Fruit fly (Drosophila melanogaster) whole organism, embryonic: ENCODE measurements around the gene Bcat.

ENCODE experiments used
- B-H2 ChIP-seq: fragments of 200-800 bp; sonication (Bioruptor generic); optimal IDR thresholded peaks from 2 replicates; lab custom pipeline; 2018; ENCODE audit warnings: missing biosample characterization, mild to moderate bottlenecking, missing genetic modification characterization
- CG10147 ChIP-seq: fragments of 200-800 bp; sonication (Bioruptor generic); optimal IDR thresholded peaks from 2 replicates; lab custom pipeline; 2019; ENCODE audit warnings: missing biosample characterization, mild to moderate bottlenecking, missing genetic modification characterization, moderate library complexity
- CG10654 ChIP-seq: fragments of 200-800 bp; sonication (Bioruptor generic); optimal IDR thresholded peaks from 2 replicates; lab custom pipeline; 2016; ENCODE audit warnings: missing biosample characterization, missing genetic modification characterization
- CG10959 ChIP-seq: fragments of 200-800 bp; sonication (Bioruptor generic); IDR thresholded peaks from 2 replicates; pipeline ENCODE4 v1.3.6; 2022; ENCODE audit warnings: missing biosample characterization, missing genetic modification characterization
- CG10979 ChIP-seq: fragments of 200-800 bp; sonication (Bioruptor generic); optimal IDR thresholded peaks from 2 replicates; lab custom pipeline; 2018; ENCODE audit warnings: missing biosample characterization, mild to moderate bottlenecking, missing genetic modification characterization, moderate library complexity
- CG11560 ChIP-seq: fragments of 200-800 bp; sonication (Bioruptor generic); IDR thresholded peaks from 3 replicates; pipeline ENCODE4 v1.3.6; 2022; ENCODE audit warnings: missing biosample characterization, missing genetic modification characterization
- CG12104 ChIP-seq: fragments of 200-800 bp; sonication (Bioruptor generic); optimal IDR thresholded peaks from 3 replicates; lab custom pipeline; 2016; ENCODE audit warnings: missing biosample characterization, missing genetic modification characterization
- CG14014 ChIP-seq: fragments of 200-800 bp; sonication (Bioruptor generic); IDR thresholded peaks from 2 replicates; pipeline ENCODE4 v1.3.6; 2022; ENCODE audit warnings: missing biosample characterization, missing genetic modification characterization
- CG15696 ChIP-seq: fragments of 200-800 bp; sonication (Bioruptor generic); optimal IDR thresholded peaks from 2 replicates; lab custom pipeline; 2019; ENCODE audit warnings: missing biosample characterization, mild to moderate bottlenecking, missing genetic modification characterization, moderate library complexity
- CG18619 ChIP-seq: fragments of 200-800 bp; sonication (Bioruptor generic); optimal IDR thresholded peaks from 3 replicates; lab custom pipeline; 2017; ENCODE audit warnings: missing biosample characterization, mild to moderate bottlenecking, missing genetic modification characterization
- CG2202 ChIP-seq: fragments of 200-800 bp; sonication (Bioruptor generic); optimal IDR thresholded peaks from 2 replicates; lab custom pipeline; 2018; ENCODE audit warnings: missing biosample characterization, mild to moderate bottlenecking, missing genetic modification characterization
- CG31365 ChIP-seq: fragments of 200-800 bp; sonication (Bioruptor generic); optimal IDR thresholded peaks from 2 replicates; lab custom pipeline; 2018; ENCODE audit warnings: missing biosample characterization, mild to moderate bottlenecking, missing genetic modification characterization
- CG32532 ChIP-seq: fragments of 200-800 bp; sonication (Bioruptor generic); IDR thresholded peaks from 2 replicates; pipeline ENCODE4 v1.3.6; 2022; ENCODE audit warnings: missing biosample characterization, missing genetic modification characterization
- CG33213 ChIP-seq: fragments of 200-800 bp; sonication (Bioruptor generic); optimal IDR thresholded peaks from 3 replicates; lab custom pipeline; 2016; ENCODE audit warnings: missing biosample characterization, missing genetic modification characterization
- CG34224 ChIP-seq: fragments of 200-800 bp; sonication (Bioruptor generic); IDR thresholded peaks from 3 replicates; pipeline ENCODE4 v1.3.6; 2022; ENCODE audit warnings: missing biosample characterization, missing genetic modification characterization; ENCODE audit not compliant: partially characterized antibody
- CG7928 ChIP-seq: fragments of 200-800 bp; sonication (Bioruptor generic); optimal IDR thresholded peaks from 2 replicates; lab custom pipeline; 2017; ENCODE audit warnings: missing biosample characterization, mild to moderate bottlenecking, missing genetic modification characterization
- CG8089 ChIP-seq: fragments of 200-800 bp; sonication (Bioruptor generic); optimal IDR thresholded peaks from 3 replicates; lab custom pipeline; 2016; ENCODE audit warnings: missing biosample characterization, missing genetic modification characterization
- CG8388 ChIP-seq: fragments of 200-800 bp; sonication (Bioruptor generic); optimal IDR thresholded peaks from 2 replicates; lab custom pipeline; 2019; ENCODE audit warnings: missing biosample characterization, mild to moderate bottlenecking, missing genetic modification characterization, moderate library complexity
- CG8924 ChIP-seq: fragments of 200-800 bp; optimal IDR thresholded peaks from 3 replicates; lab custom pipeline; 2019; ENCODE audit warnings: missing biosample characterization, mild to moderate bottlenecking, missing genetic modification characterization, moderate library complexity
- CG9797 ChIP-seq: fragments of 200-800 bp; sonication (Bioruptor generic); optimal IDR thresholded peaks from 3 replicates; lab custom pipeline; 2018; ENCODE audit warnings: missing biosample characterization, mild to moderate bottlenecking, missing genetic modification characterization
- Chrac-16 ChIP-seq: fragments of 200-800 bp; sonication (Bioruptor generic); optimal IDR thresholded peaks from 3 replicates; lab custom pipeline; 2016; ENCODE audit warnings: missing biosample characterization, missing genetic modification characterization
- Dip3 ChIP-seq: fragments of 200-800 bp; sonication (Bioruptor generic); optimal IDR thresholded peaks from 3 replicates; lab custom pipeline; 2016; ENCODE audit warnings: missing biosample characterization, missing genetic modification characterization
- Doc3 ChIP-seq: fragments of 200-800 bp; sonication (Bioruptor generic); IDR thresholded peaks from 3 replicates; pipeline ENCODE4 v1.3.6; 2022; ENCODE audit warnings: missing biosample characterization, missing genetic modification characterization; ENCODE audit not compliant: partially characterized antibody
- Fer2 ChIP-seq: fragments of 200-800 bp; sonication (Bioruptor generic); optimal IDR thresholded peaks from 2 replicates; lab custom pipeline; 2018; ENCODE audit warnings: missing biosample characterization, mild to moderate bottlenecking, missing genetic modification characterization, moderate library complexity
- Hand ChIP-seq: fragments of 200-800 bp; sonication (Bioruptor generic); optimal IDR thresholded peaks from 2 replicates; lab custom pipeline; 2017; ENCODE audit warnings: mild to moderate bottlenecking, missing biosample characterization, missing genetic modification reagents, missing genetic modification characterization
- MTF-1 ChIP-seq: fragments of 200-800 bp; sonication (Bioruptor generic); optimal IDR thresholded peaks from 2 replicates; lab custom pipeline; 2018; ENCODE audit warnings: missing biosample characterization, mild to moderate bottlenecking, missing genetic modification characterization, borderline replicate concordance
- Med ChIP-seq: fragments of 200-800 bp; sonication (Bioruptor generic); peaks from one replicate; lab custom pipeline; 2016; ENCODE audit warnings: missing biosample characterization, missing genetic modification characterization, mild to moderate bottlenecking, inconsistent platforms, moderate library complexity
- Nf-YA ChIP-seq: fragments of 200-800 bp; sonication (Bioruptor generic); IDR thresholded peaks from 2 replicates; pipeline ENCODE4 v1.3.6; 2022; ENCODE audit warnings: missing biosample characterization, missing genetic modification characterization
- Rfx ChIP-seq: fragments of 200-800 bp; sonication (Bioruptor generic); IDR thresholded peaks from 2 replicates; pipeline ENCODE4 v1.3.6; 2022; ENCODE audit warnings: missing biosample characterization, missing genetic modification characterization
- Rx ChIP-seq: fragments of 200-800 bp; sonication (Bioruptor generic); IDR thresholded peaks from 2 replicates; pipeline ENCODE4 v1.3.6; 2022; ENCODE audit warnings: missing biosample characterization, missing genetic modification characterization
- Side ChIP-seq: fragments of 200-800 bp; sonication (Bioruptor generic); optimal IDR thresholded peaks from 2 replicates; lab custom pipeline; 2016; ENCODE audit warnings: missing biosample characterization, missing genetic modification characterization
- Sry-δ ChIP-seq: fragments of 200-800 bp; sonication (Bioruptor generic); optimal IDR thresholded peaks from 2 replicates; lab custom pipeline; 2016; ENCODE audit warnings: missing biosample characterization, missing genetic modification characterization
- abd-A ChIP-seq: fragments of 200-800 bp; sonication (Bioruptor generic); optimal IDR thresholded peaks from 3 replicates; lab custom pipeline; 2019; ENCODE audit warnings: missing biosample characterization, mild to moderate bottlenecking, missing genetic modification characterization, moderate library complexity
- ap ChIP-seq: fragments of 200-800 bp; sonication (Bioruptor generic); IDR thresholded peaks from 2 replicates; pipeline ENCODE4 v1.3.6; 2022; ENCODE audit warnings: missing biosample characterization, missing genetic modification characterization
- dm ChIP-seq: fragments of 200-800 bp; sonication (Bioruptor generic); optimal IDR thresholded peaks from 3 replicates; lab custom pipeline; 2016; ENCODE audit warnings: missing biosample characterization, missing genetic modification characterization
- dpn ChIP-seq, 2 experiments: fragments of 200-800 bp; sonication (Bioruptor generic); optimal IDR thresholded peaks; 3 replicates each; lab custom pipeline; 2016; ENCODE audit warnings: missing biosample characterization in 2 of 2, missing genetic modification characterization in 2 of 2
- eyg ChIP-seq: fragments of 200-800 bp; sonication (Bioruptor generic); optimal IDR thresholded peaks from 3 replicates; lab custom pipeline; 2016; ENCODE audit warnings: missing biosample characterization, missing genetic modification characterization
- grau ChIP-seq: fragments of 200-800 bp; optimal IDR thresholded peaks from 3 replicates; lab custom pipeline; 2019; ENCODE audit warnings: missing biosample characterization, mild to moderate bottlenecking, missing genetic modification characterization, moderate library complexity
- hkb ChIP-seq, 2 experiments: fragments of 200-800 bp in 1 of 2; fragments of >200 bp in 1 of 2; sonication (Bioruptor generic) in 1 of 2; IDR thresholded peaks in 1 of 2; optimal IDR thresholded peaks in 1 of 2; 2 replicates each; pipeline versions ENCODE4 v1.3.6 to Lab custom; 2017 to 2022; ENCODE audit warnings: missing biosample characterization in 1 of 2, missing genetic modification characterization in 1 of 2
- kah ChIP-seq: fragments of 200-800 bp; sonication (Bioruptor generic); optimal IDR thresholded peaks from 2 replicates; lab custom pipeline; 2018; ENCODE audit warnings: missing biosample characterization, mild to moderate bottlenecking, missing genetic modification characterization
- mam ChIP-seq: fragments of 200-800 bp; sonication (Bioruptor generic); optimal IDR thresholded peaks from 3 replicates; lab custom pipeline; 2016; ENCODE audit warnings: missing biosample characterization, missing genetic modification characterization
- onecut ChIP-seq: fragments of 200-800 bp; sonication (Bioruptor generic); IDR thresholded peaks from 2 replicates; pipeline ENCODE4 v1.3.6; 2022; ENCODE audit warnings: missing biosample characterization, missing genetic modification characterization
- slou ChIP-seq: fragments of 200-800 bp; sonication (Bioruptor generic); optimal IDR thresholded peaks from 3 replicates; lab custom pipeline; 2016; ENCODE audit warnings: missing biosample characterization, missing genetic modification characterization
- sqz ChIP-seq: fragments of 200-800 bp; sonication (Bioruptor generic); optimal IDR thresholded peaks from 3 replicates; lab custom pipeline; 2018; ENCODE audit warnings: missing biosample characterization, mild to moderate bottlenecking, missing genetic modification characterization
- trem ChIP-seq: fragments of 200-800 bp; optimal IDR thresholded peaks from 3 replicates; lab custom pipeline; 2019; ENCODE audit warnings: missing biosample characterization, mild to moderate bottlenecking, missing genetic modification characterization, moderate library complexity
- vfl ChIP-seq: fragments of 200-800 bp; sonication (Bioruptor generic); optimal IDR thresholded peaks from 2 replicates; lab custom pipeline; 2016; ENCODE audit warnings: missing biosample characterization, missing genetic modification characterization
- zen2 ChIP-seq: fragments of 200-800 bp; sonication (Bioruptor generic); IDR thresholded peaks from 3 replicates; pipeline ENCODE4 v1.3.6; 2022; ENCODE audit warnings: missing biosample characterization, missing genetic modification characterization; ENCODE audit not compliant: partially characterized antibody
- zf30C ChIP-seq: fragments of 200-800 bp; sonication (Bioruptor generic); optimal IDR thresholded peaks from 3 replicates; lab custom pipeline; 2018; ENCODE audit warnings: missing biosample characterization, mild to moderate bottlenecking, missing genetic modification characterization

The Bcat gene

DNA sequence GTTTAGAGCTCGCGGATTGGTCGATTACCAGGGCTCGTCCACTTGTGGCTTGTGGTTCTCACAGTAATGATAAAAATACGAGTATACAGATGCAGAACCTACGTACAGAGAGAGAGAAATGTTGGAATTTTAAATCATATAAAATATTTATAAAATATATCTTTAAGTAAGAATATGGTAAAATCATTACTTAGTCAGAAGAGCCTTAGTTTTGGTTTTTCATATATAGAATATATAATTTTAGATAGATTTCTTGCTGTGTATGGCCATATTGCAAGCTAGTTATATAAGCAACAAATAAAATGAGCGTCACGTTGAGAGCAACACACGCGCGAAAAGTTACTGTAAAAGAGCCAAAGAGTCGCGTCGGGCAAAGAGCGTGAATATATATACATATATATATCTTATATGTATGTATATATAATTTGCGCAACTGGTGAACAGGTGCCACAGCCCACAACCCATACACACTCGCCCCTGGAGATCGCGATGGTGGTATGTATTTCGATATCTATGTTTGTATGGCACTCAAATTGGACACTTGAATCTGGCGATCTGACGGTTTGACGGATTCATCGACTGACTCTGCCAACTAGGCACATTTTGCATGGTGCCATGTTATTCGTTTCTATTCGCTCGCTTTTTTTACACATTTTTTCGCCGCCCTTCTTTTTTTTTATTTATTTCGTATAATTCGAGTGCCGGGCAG, 6.1 kb upstream of the Bcat start (continued):
- TF ChIP-seq CG12104 (GFP tag; lab: Kevin White, UChicago) (peak; percentile 37), dm (GFP tag; lab: Kevin White, UChicago) (no peak), grau (tag; lab: Kevin White, UChicago) (peak; percentile 82), CG8388 (GFP tag; lab: Kevin White, UChicago) (peak; percentile 22), CG8924 (tag; lab: Kevin White, UChicago) (peak; percentile 80), abd-A (tag; lab: Kevin White, UChicago) (no peak), CG14014 (peak; percentile 78), CG9797 (GFP tag; lab: Kevin White, UChicago) (no peak), slou (GFP tag; lab: Kevin White, UChicago) (no peak), CG7928 (GFP tag; lab: Kevin White, UChicago) (no peak), MTF-1 (GFP tag; lab: Kevin White, UChicago) (no peak), B-H2 (GFP tag; lab: Kevin White, UChicago) (peak; percentile 31), eyg (GFP tag; lab: Kevin White, UChicago) (no peak), CG10959 (no peak), Fer2 (peak; percentile 60), Chrac-16 (GFP tag; lab: Kevin White, UChicago) (peak; percentile 1), CG34224 (GFP tag; lab: Robert Waterston, UW) (no peak), CG10979 (tag; lab: Kevin White, UChicago) (peak; percentile 4), CG2202 (no peak), CG18619 (GFP tag; lab: Kevin White, UChicago) (peak; percentile 44), kah (GFP tag; lab: Kevin White, UChicago) (no peak), Dip3 (no peak), hkb (optimal IDR thresholded peaks at IDR 0.05; lab: Kevin White, UChicago) (no peak), hkb (GFP tag; IDR thresholded peaks at IDR 0.05; lab: Robert Waterston, UW) (peak; percentile 80), vfl (no peak), CG15696 (peak; percentile 39), Nf-YA (GFP tag; lab: Robert Waterston, UW) (peak; percentile 57; the same call in 1 of the 2 replicates), Sry-δ (GFP tag; lab: Kevin White, UChicago) (no peak), Doc3 (GFP tag; lab: Robert Waterston, UW) (no peak), Hand (GFP tag; lab: Kevin White, UChicago) (peak; percentile 62), zen2 (GFP tag; lab: Robert Waterston, UW) (no peak), CG32532 (peak; percentile 87), Side (GFP tag; lab: Kevin White, UChicago) (no peak), Rfx (GFP tag; lab: Robert Waterston, UW) (peak; percentile 81), dpn (GFP tag; optimal IDR thresholded peaks at IDR 0.05; lab: Kevin White, UChicago) (peak in 1 of 2 experiments; percentile 43), zf30C (GFP tag; lab: Kevin White, UChicago) (peak; percentile 36), mam (GFP tag; lab: Kevin White, UChicago) (no peak), CG10147 (GFP tag; lab: Kevin White, UChicago) (peak; percentile 81), Med (GFP tag; lab: Kevin White, UChicago) (peak; percentile 36), CG10654 (GFP tag; lab: Kevin White, UChicago) (peak; percentile 2), CG11560 (tag; lab: Robert Waterston, UW) (0 out of 3 replicates have a peak, but pooled peaks have one; percentile 28), CG31365 (tag; lab: Kevin White, UChicago) (no peak), sqz (GFP tag; lab: Kevin White, UChicago) (no peak), onecut (no peak), ap (0 out of 2 replicates have a peak, but pooled peaks have one; percentile 11), CG8089 (GFP tag; lab: Kevin White, UChicago) (no peak), CG33213 (GFP tag; lab: Kevin White, UChicago) (no peak), trem (tag; lab: Kevin White, UChicago) (no peak), Rx (GFP tag; lab: Robert Waterston, UW) (peak; percentile 16; the same call in 1 of the 2 replicates)
